Fruit fly (Drosophila melanogaster) whole organism, embryonic: ENCODE results near the gene Cdc37.

Experiments used
- B-H1 ChIP-seq: fragments of 200-800 bp; sonication (Bioruptor generic); IDR thresholded peaks from 3 replicates; pipeline ENCODE4 v1.3.6; 2022; ENCODE audit warnings: missing biosample characterization, missing genetic modification characterization
- CG10431 ChIP-seq: fragments of 200-800 bp; sonication (Bioruptor generic); optimal IDR thresholded peaks from 3 replicates; lab custom pipeline; 2018; ENCODE audit warnings: missing biosample characterization, mild to moderate bottlenecking, missing genetic modification characterization
- CG12391 ChIP-seq: fragments of 200-800 bp; sonication (Bioruptor generic); optimal IDR thresholded peaks from 3 replicates; lab custom pipeline; 2018; ENCODE audit warnings: missing biosample characterization, mild to moderate bottlenecking, missing genetic modification characterization, moderate library complexity
- CG14860 ChIP-seq: fragments of 200-800 bp; sonication (Bioruptor generic); IDR thresholded peaks from 3 replicates; pipeline ENCODE4 v1.3.6; 2022; ENCODE audit warnings: missing biosample characterization, missing genetic modification characterization; ENCODE audit not compliant: partially characterized antibody
- CG16863 ChIP-seq: fragments of 200-800 bp; sonication (Bioruptor generic); optimal IDR thresholded peaks from 3 replicates; lab custom pipeline; 2016; ENCODE audit warnings: missing biosample characterization, missing genetic modification characterization
- CG2129 ChIP-seq: fragments of 200-800 bp; sonication (Bioruptor generic); IDR thresholded peaks from 2 replicates; pipeline ENCODE4 v1.3.6; 2022; ENCODE audit warnings: missing biosample characterization, missing genetic modification characterization; ENCODE audit not compliant: partially characterized antibody
- CG3065 ChIP-seq: fragments of 200-800 bp; sonication (Bioruptor generic); optimal IDR thresholded peaks from 2 replicates; lab custom pipeline; 2016; ENCODE audit warnings: missing biosample characterization, missing genetic modification characterization
- CG3163 ChIP-seq: fragments of 200-800 bp; sonication (Bioruptor generic); optimal IDR thresholded peaks from 3 replicates; lab custom pipeline; 2016; ENCODE audit warnings: missing biosample characterization, missing genetic modification characterization
- CG3281 ChIP-seq: fragments of 200-800 bp; sonication (Bioruptor generic); optimal IDR thresholded peaks from 3 replicates; lab custom pipeline; 2017; ENCODE audit warnings: missing biosample characterization, mild to moderate bottlenecking, missing genetic modification characterization
- CG42726 ChIP-seq: fragments of 200-800 bp; sonication (Bioruptor generic); IDR thresholded peaks from 2 replicates; pipeline ENCODE4 v1.3.6; 2022; ENCODE audit warnings: missing biosample characterization, missing genetic modification characterization; ENCODE audit not compliant: partially characterized antibody
- CG4617 ChIP-seq: fragments of 200-800 bp; sonication (Bioruptor generic); optimal IDR thresholded peaks from 3 replicates; lab custom pipeline; 2016; ENCODE audit warnings: missing biosample characterization, missing genetic modification characterization, borderline replicate concordance
- CG4854 ChIP-seq: fragments of 200-800 bp; sonication (Bioruptor generic); optimal IDR thresholded peaks from 2 replicates; lab custom pipeline; 2016; ENCODE audit warnings: missing biosample characterization, missing genetic modification characterization, inconsistent platforms
- CG6254 ChIP-seq: fragments of 200-800 bp; sonication (Bioruptor generic); optimal IDR thresholded peaks from 3 replicates; lab custom pipeline; 2017; ENCODE audit warnings: mild to moderate bottlenecking, missing biosample characterization, missing genetic modification reagents, missing genetic modification characterization
- CG7372 ChIP-seq: fragments of 200-800 bp; sonication (Bioruptor generic); IDR thresholded peaks from 2 replicates; pipeline ENCODE4 v1.3.6; 2022; ENCODE audit warnings: missing biosample characterization, missing genetic modification characterization
- CHES-1-like ChIP-seq: fragments of 200-800 bp; sonication (Bioruptor generic); optimal IDR thresholded peaks from 2 replicates; lab custom pipeline; 2016; ENCODE audit warnings: missing biosample characterization, missing genetic modification characterization
- Camta ChIP-seq: fragments of 200-800 bp; sonication (Bioruptor generic); optimal IDR thresholded peaks from 2 replicates; lab custom pipeline; 2016; ENCODE audit warnings: missing biosample characterization, missing genetic modification characterization
- D19B ChIP-seq: fragments of 200-800 bp; sonication (Bioruptor generic); optimal IDR thresholded peaks from 2 replicates; lab custom pipeline; 2017; ENCODE audit warnings: missing biosample characterization, mild to moderate bottlenecking, missing genetic modification characterization
- Dad ChIP-seq: fragments of 200-800 bp; sonication (Bioruptor generic); optimal IDR thresholded peaks from 3 replicates; lab custom pipeline; 2016; ENCODE audit warnings: missing biosample characterization, missing genetic modification characterization
- Hand ChIP-seq: fragments of 200-800 bp; sonication (Bioruptor generic); optimal IDR thresholded peaks from 2 replicates; lab custom pipeline; 2017; ENCODE audit warnings: mild to moderate bottlenecking, missing biosample characterization, missing genetic modification reagents, missing genetic modification characterization
- Lim3 ChIP-seq: fragments of 200-800 bp; sonication (Bioruptor generic); IDR thresholded peaks from 2 replicates; pipeline ENCODE4 v1.3.6; 2022; ENCODE audit warnings: missing biosample characterization, missing genetic modification characterization
- MBD-R2 ChIP-seq: fragments of 200-800 bp; sonication (Bioruptor generic); IDR thresholded peaks from 2 replicates; pipeline ENCODE4 v1.3.6; 2022; ENCODE audit warnings: missing biosample characterization, missing genetic modification characterization
- MESR4 ChIP-seq: fragments of 200-800 bp; sonication (Bioruptor generic); optimal IDR thresholded peaks from 2 replicates; lab custom pipeline; 2018; ENCODE audit warnings: missing biosample characterization, mild to moderate bottlenecking, missing genetic modification characterization, moderate library complexity
- Meics ChIP-seq: fragments of 200-800 bp; sonication (Bioruptor generic); optimal IDR thresholded peaks from 2 replicates; lab custom pipeline; 2017; ENCODE audit warnings: missing biosample characterization, mild to moderate bottlenecking, missing genetic modification characterization
- Mrtf ChIP-seq: fragments of 200-800 bp; sonication (Bioruptor generic); IDR thresholded peaks from 3 replicates; pipeline ENCODE4 v1.3.6; 2022; ENCODE audit warnings: missing biosample characterization, missing genetic modification characterization
- NC2β ChIP-seq: fragments of 200-800 bp; sonication (Bioruptor generic); optimal IDR thresholded peaks from 2 replicates; lab custom pipeline; 2016; ENCODE audit warnings: missing biosample characterization, missing genetic modification characterization
- NFAT ChIP-seq: fragments of 200-800 bp; sonication (Bioruptor generic); IDR thresholded peaks from 2 replicates; pipeline ENCODE4 v1.3.6; 2022; ENCODE audit warnings: missing biosample characterization, missing genetic modification characterization
- Oaz ChIP-seq: fragments of 200-800 bp; sonication (Bioruptor generic); IDR thresholded peaks from 2 replicates; pipeline ENCODE4 v1.3.6; 2022; ENCODE audit warnings: missing biosample characterization, missing genetic modification characterization
- Pdp1 ChIP-seq, 2 experiments: fragments of 200-800 bp; sonication (Bioruptor generic); optimal IDR thresholded peaks; 3 replicates each; lab custom pipeline; 2016; ENCODE audit warnings: missing biosample characterization in 2 of 2, missing genetic modification characterization in 2 of 2, mild to moderate bottlenecking in 1 of 2, moderate library complexity in 1 of 2
- TFAM ChIP-seq: fragments of 200-800 bp; sonication (Bioruptor generic); optimal IDR thresholded peaks from 2 replicates; lab custom pipeline; 2017; ENCODE audit warnings: missing biosample characterization, missing genetic modification characterization, inconsistent platforms
- ash1 ChIP-seq: fragments of 200-800 bp; sonication (Bioruptor generic); optimal IDR thresholded peaks from 2 replicates; lab custom pipeline; 2018; ENCODE audit warnings: missing biosample characterization, mild to moderate bottlenecking, missing genetic modification characterization
- btn ChIP-seq: fragments of 200-800 bp; sonication (Bioruptor generic); optimal IDR thresholded peaks from 2 replicates; lab custom pipeline; 2016; ENCODE audit warnings: missing biosample characterization, missing genetic modification characterization
- cad ChIP-seq: fragments of >200 bp; optimal IDR thresholded peaks from 2 replicates; lab custom pipeline; 2017; ENCODE audit warnings: missing biosample characterization, missing genetic modification characterization
- caup ChIP-seq: fragments of 200-800 bp; sonication (Bioruptor generic); optimal IDR thresholded peaks from 3 replicates; lab custom pipeline; 2017; ENCODE audit warnings: missing biosample characterization, mild to moderate bottlenecking, missing genetic modification characterization, moderate library complexity; ENCODE audit not compliant: severe bottlenecking
- cwo ChIP-seq: fragments of 200-800 bp; sonication (Bioruptor generic); optimal IDR thresholded peaks from 3 replicates; lab custom pipeline; 2017; ENCODE audit warnings: missing biosample characterization, missing genetic modification characterization, mild to moderate bottlenecking, moderate library complexity, missing genetic modification reagents
- ewg ChIP-seq: fragments of 200-800 bp; sonication (Bioruptor generic); optimal IDR thresholded peaks from 3 replicates; lab custom pipeline; 2017; ENCODE audit warnings: mild to moderate bottlenecking, missing biosample characterization, missing genetic modification reagents, missing genetic modification characterization
- fd102C ChIP-seq: fragments of 200-800 bp; sonication (Bioruptor generic); optimal IDR thresholded peaks from 2 replicates; lab custom pipeline; 2018; ENCODE audit warnings: missing biosample characterization, mild to moderate bottlenecking, missing genetic modification characterization, moderate library complexity
- fd3F ChIP-seq: fragments of 200-800 bp; sonication (Bioruptor generic); optimal IDR thresholded peaks from 2 replicates; lab custom pipeline; 2018; ENCODE audit warnings: missing biosample characterization, mild to moderate bottlenecking, missing genetic modification characterization, moderate library complexity
- ftz-f1 ChIP-seq: fragments of 200-800 bp; sonication (Bioruptor generic); optimal IDR thresholded peaks from 2 replicates; lab custom pipeline; 2016; ENCODE audit warnings: missing biosample characterization, missing genetic modification characterization
- gsb-n ChIP-seq: fragments of 200-800 bp; sonication (Bioruptor generic); optimal IDR thresholded peaks from 3 replicates; lab custom pipeline; 2018; ENCODE audit warnings: missing biosample characterization, mild to moderate bottlenecking, missing genetic modification characterization
- hkb ChIP-seq, 2 experiments: fragments of 200-800 bp in 1 of 2; fragments of >200 bp in 1 of 2; sonication (Bioruptor generic) in 1 of 2; IDR thresholded peaks in 1 of 2; optimal IDR thresholded peaks in 1 of 2; 2 replicates each; pipeline versions ENCODE4 v1.3.6 to Lab custom; 2017 to 2022; ENCODE audit warnings: missing biosample characterization in 1 of 2, missing genetic modification characterization in 1 of 2
- maf-S ChIP-seq: fragments of 200-800 bp; sonication (Bioruptor generic); optimal IDR thresholded peaks from 2 replicates; lab custom pipeline; 2016; ENCODE audit warnings: missing biosample characterization, missing genetic modification characterization
- oc ChIP-seq: fragments of 200-800 bp; sonication (Bioruptor generic); optimal IDR thresholded peaks from 2 replicates; lab custom pipeline; 2018; ENCODE audit warnings: missing biosample characterization, mild to moderate bottlenecking, missing genetic modification characterization, moderate library complexity
- rib ChIP-seq: fragments of 200-800 bp; sonication (Bioruptor generic); IDR thresholded peaks from 2 replicates; pipeline ENCODE4 v1.3.6; 2022; ENCODE audit warnings: missing biosample characterization, missing genetic modification characterization
- sim ChIP-seq: fragments of 200-800 bp; sonication (Bioruptor generic); IDR thresholded peaks from 2 replicates; pipeline ENCODE4 v1.3.6; 2022; ENCODE audit warnings: missing biosample characterization, missing genetic modification characterization
- stc ChIP-seq: fragments of 200-800 bp; sonication (Bioruptor generic); IDR thresholded peaks from 2 replicates; pipeline ENCODE4 v1.3.6; 2022; ENCODE audit warnings: missing biosample characterization, missing genetic modification characterization
- tll ChIP-seq, 2 experiments: fragments of 200-800 bp in 1 of 2; fragments of >200 bp in 1 of 2; sonication (Bioruptor generic) in 1 of 2; optimal IDR thresholded peaks; 2 replicates each; lab custom pipeline; 2017 to 2019; ENCODE audit warnings: missing biosample characterization in 2 of 2, missing genetic modification characterization in 2 of 2, mild to moderate bottlenecking in 1 of 2, moderate library complexity in 1 of 2
- unc-4 ChIP-seq: fragments of 200-800 bp; sonication (Bioruptor generic); IDR thresholded peaks from 2 replicates; pipeline ENCODE4 v1.3.6; 2022; ENCODE audit warnings: missing biosample characterization, missing genetic modification characterization; ENCODE audit not compliant: partially characterized antibody
- vnd ChIP-seq: fragments of 200-800 bp; sonication (Bioruptor generic); IDR thresholded peaks from 3 replicates; pipeline ENCODE4 v1.3.6; 2022; ENCODE audit warnings: missing biosample characterization, missing genetic modification characterization; ENCODE audit not compliant: partially characterized antibody
- zen ChIP-seq: fragments of 200-800 bp; sonication (Bioruptor generic); optimal IDR thresholded peaks from 3 replicates; lab custom pipeline; 2018; ENCODE audit warnings: missing biosample characterization, mild to moderate bottlenecking, missing genetic modification characterization, moderate library complexity
- zfh1 ChIP-seq: fragments of 200-800 bp; sonication (Bioruptor generic); IDR thresholded peaks from 3 replicates; pipeline ENCODE4 v1.3.6; 2022; ENCODE audit warnings: missing biosample characterization, missing genetic modification characterization

Gene Cdc37

dm6 chr3L:1798649-1799048 is 3.5 kb downstream of the Cdc37 start, which contains the start of gene Patj (continued):
- TF ChIP-seq MBD-R2 (GFP tag; lab: Robert Waterston, UW) (peak; percentile 97), Lim3 (GFP tag; lab: Robert Waterston, UW) (no peak), TFAM (GFP tag; lab: Kevin White, UChicago) (no peak), cwo (GFP tag; lab: Kevin White, UChicago) (no peak), zfh1 (GFP tag; lab: Robert Waterston, UW) (no peak), oc (tag; lab: Kevin White, UChicago) (no peak), ewg (GFP tag; lab: Kevin White, UChicago) (no peak), rib (GFP tag; lab: Robert Waterston, UW) (no peak), cad (GFP tag; lab: Kevin White, UChicago) (no peak), btn (no peak), Dad (no peak), CG14860 (peak; percentile 40; the same call in 1 of the 3 replicates), tll (GFP tag; optimal IDR thresholded peaks at IDR 0.05; lab: Kevin White, UChicago) (no peak), Pdp1 (GFP tag; optimal IDR thresholded peaks at IDR 0.05; lab: Kevin White, UChicago) (peak in 1 of 2 experiments; percentile 28), CG2129 (GFP tag; lab: Robert Waterston, UW) (no peak), CG6254 (no peak), MESR4 (GFP tag; lab: Kevin White, UChicago) (peak; percentile 80), ftz-f1 (GFP tag; lab: Kevin White, UChicago) (no peak), CG16863 (GFP tag; lab: Kevin White, UChicago) (no peak), CG3281 (GFP tag; lab: Kevin White, UChicago) (no peak), unc-4 (GFP tag; lab: Robert Waterston, UW) (peak; percentile 55), D19B (GFP tag; lab: Kevin White, UChicago) (no peak), CG4854 (GFP tag; lab: Kevin White, UChicago) (no peak), ash1 (GFP tag; lab: Kevin White, UChicago) (no peak), Camta (no peak), CHES-1-like (GFP tag; lab: Kevin White, UChicago) (no peak), Oaz (no peak), sim (GFP tag; lab: Robert Waterston, UW) (no peak), stc (GFP tag; lab: Robert Waterston, UW) (no peak), NC2β (GFP tag; lab: Kevin White, UChicago) (no peak), caup (GFP tag; lab: Kevin White, UChicago) (no peak), Mrtf (GFP tag; lab: Robert Waterston, UW) (no peak), maf-S (GFP tag; lab: Kevin White, UChicago) (no peak), CG3163 (GFP tag; lab: Kevin White, UChicago) (no peak), vnd (GFP tag; lab: Robert Waterston, UW) (no peak), CG4617 (GFP tag; lab: Kevin White, UChicago) (no peak), CG10431 (GFP tag; lab: Kevin White, UChicago) (no peak), B-H1 (GFP tag; lab: Robert Waterston, UW) (no peak), fd3F (GFP tag; lab: Kevin White, UChicago) (no peak), gsb-n (no peak), Hand (GFP tag; lab: Kevin White, UChicago) (no peak), CG3065 (no peak), fd102C (GFP tag; lab: Kevin White, UChicago) (no peak), CG42726 (GFP tag; lab: Robert Waterston, UW) (no peak), CG12391 (no peak), CG7372 (GFP tag; lab: Robert Waterston, UW) (no peak), zen (peak; percentile 98), NFAT (GFP tag; lab: Robert Waterston, UW) (no peak), Meics (GFP tag; lab: Kevin White, UChicago) (no peak), hkb (optimal IDR thresholded peaks at IDR 0.05; lab: Kevin White, UChicago) (no peak), hkb (GFP tag; IDR thresholded peaks at IDR 0.05; lab: Robert Waterston, UW) (no peak)
